Fruit fly (Drosophila melanogaster): ENCODE measurements around the gene CG32270.
A peak's percentile ranks its signal among the peaks of the same experiment; 100 is the strongest.

dm6 chr3L:3239785-3240596, 31.2 kb upstream of the CG32270 start:
- TF ChIP-seq CG2199 (GFP tag; IDR thresholded peaks at IDR 0.05) (no peak), sug (tag; optimal IDR thresholded peaks at IDR 0.05) (peak; percentile 29), CG14965 (GFP tag; optimal IDR thresholded peaks at IDR 0.05; ENCODE audit: borderline replicate concordance) (no peak), CG9609 (GFP tag; optimal IDR thresholded peaks at IDR 0.05) (no peak), CG17612 (GFP tag; IDR thresholded peaks at IDR 0.05) (no peak), CG3995 (GFP tag; optimal IDR thresholded peaks at IDR 0.05) (no peak), CG17912 (GFP tag; optimal IDR thresholded peaks at IDR 0.05) (no peak), Ravus (GFP tag; IDR thresholded peaks at IDR 0.05) (no peak)
